Fruit fly (Drosophila melanogaster) Kc167 (cell line): Measurements from ENCODE around the gene CG6793.

Source experiments
- Myc ChIP-seq: fragments of >200 bp; optimal IDR thresholded peaks from 2 replicates; lab custom pipeline; 2017; ENCODE audit warnings: missing external identifiers
- Sin3A ChIP-seq: fragments of >200 bp; optimal IDR thresholded peaks from 2 replicates; lab custom pipeline; 2018; ENCODE audit warnings: missing external identifiers
- h ChIP-seq: fragments of >200 bp; optimal IDR thresholded peaks from 3 replicates; lab custom pipeline; 2018; ENCODE audit warnings: missing external identifiers
- insv ChIP-seq: fragments of >200 bp; optimal IDR thresholded peaks from 3 replicates; lab custom pipeline; 2018; ENCODE audit warnings: missing external identifiers
- psq ChIP-seq: fragments of >200 bp; optimal IDR thresholded peaks from 2 replicates; lab custom pipeline; 2017; ENCODE audit warnings: missing external identifiers
- ttk ChIP-seq: sonication (Bioruptor generic); optimal IDR thresholded peaks from 2 replicates; lab custom pipeline; 2017; ENCODE audit warnings: missing external identifiers

The CG6793 gene

dm6 chr3L:12024947-12025346 lies 17.2 kb upstream of the CG6793 start:
- TF ChIP-seq insv (no peak), h (no peak), Sin3A (lab: Kevin White, UChicago) (no peak), psq (lab: Kevin White, UChicago) (no peak), ttk (lab: Kevin White, UChicago) (no peak), Myc (no peak)

- TF ChIP-seq Sin3A (lab: Kevin White, UChicago), result no peak
- TF ChIP-seq insv, result no peak
- no peak for TF ChIP-seq ttk (lab: Kevin White, UChicago)
- no peak for TF ChIP-seq h
- TF ChIP-seq psq (lab: Kevin White, UChicago), result no peak
- no peak for TF ChIP-seq Myc
These were observed 14.3 kb upstream of the CG6793 start for dm6 chr3L:12027929-12028328.

dm6 chr3L:12028534-12029029 lies 13.6 kb upstream of the CG6793 start:
- no peak for TF ChIP-seq h
- TF ChIP-seq ttk (lab: Kevin White, UChicago), result no peak

dm6 chr3L:12030521-12030920 lies 11.7 kb upstream of the CG6793 start:
- TF ChIP-seq h (no peak), psq (lab: Kevin White, UChicago) (no peak), ttk (lab: Kevin White, UChicago) (no peak), Sin3A (lab: Kevin White, UChicago) (no peak), Myc (no peak), insv (no peak)

- TF ChIP-seq psq (lab: Kevin White, UChicago) (no peak), Myc (no peak), Sin3A (lab: Kevin White, UChicago) (no peak), ttk (lab: Kevin White, UChicago) (no peak), insv (no peak), h (no peak)
These were observed 9.9 kb upstream of the CG6793 start, which contains the start of gene CG43993 for dm6 chr3L:12032257-12032656. Gene CG43993 (plus strand): TSS chr3L:12032557.

dm6 chr3L:12036658-12037057 lies 5.5 kb upstream of the CG6793 start:
- TF ChIP-seq h, result no peak
- no peak for TF ChIP-seq Myc
- TF ChIP-seq insv, result no peak
- TF ChIP-seq Sin3A (lab: Kevin White, UChicago), result no peak
- TF ChIP-seq ttk (lab: Kevin White, UChicago), result no peak
- TF ChIP-seq psq (lab: Kevin White, UChicago), result no peak

dm6 chr3L:12037449-12038163 lies 4.6 kb upstream of the CG6793 start:
- TF ChIP-seq ttk (lab: Kevin White, UChicago) (no peak), Sin3A (lab: Kevin White, UChicago) (no peak), Myc (no peak)

dm6 chr3L:12039084-12039483 lies 3.1 kb upstream of the CG6793 start:
- no peak for TF ChIP-seq ttk (lab: Kevin White, UChicago)
- TF ChIP-seq Myc, result no peak
- TF ChIP-seq insv, result no peak
- no peak for TF ChIP-seq psq (lab: Kevin White, UChicago)

dm6 chr3L:12040313-12040924 lies 1.8 kb upstream of the CG6793 start:
- TF ChIP-seq psq (lab: Kevin White, UChicago), result no peak
- TF ChIP-seq ttk (lab: Kevin White, UChicago), result no peak
- TF ChIP-seq Sin3A (lab: Kevin White, UChicago), result no peak
- TF ChIP-seq h, result no peak
- no peak for TF ChIP-seq Myc
- no peak for TF ChIP-seq insv

- no peak for TF ChIP-seq ttk (lab: Kevin White, UChicago)
- no peak for TF ChIP-seq psq (lab: Kevin White, UChicago)
- no peak for TF ChIP-seq Sin3A (lab: Kevin White, UChicago)
- no peak for TF ChIP-seq insv
- no peak for TF ChIP-seq Myc
- TF ChIP-seq h, result no peak
These were observed 2.1 kb downstream of the CG6793 start, which contains the start of gene CG43638 for dm6 chr3L:12044279-12044678. Gene CG43638 (plus strand): TSS chr3L:12044579.

- TF ChIP-seq psq (lab: Kevin White, UChicago), result no peak
These were observed 3.3 kb downstream of the CG6793 start for dm6 chr3L:12045443-12045842.

- no peak for TF ChIP-seq Sin3A (lab: Kevin White, UChicago)
- TF ChIP-seq h, result no peak
- no peak for TF ChIP-seq insv
- no peak for TF ChIP-seq Myc
These were observed 7.6 kb downstream of the CG6793 start for dm6 chr3L:12049597-12050311.

- no peak for TF ChIP-seq Sin3A (lab: Kevin White, UChicago)
- TF ChIP-seq insv, result no peak
- no peak for TF ChIP-seq psq (lab: Kevin White, UChicago)
- no peak for TF ChIP-seq Myc
- TF ChIP-seq h, result no peak
- no peak for TF ChIP-seq ttk (lab: Kevin White, UChicago)
These were observed 8.4 kb downstream of the CG6793 start for dm6 chr3L:12050629-12051028.
